Worm (Caenorhabditis elegans): ENCODE data around the gene K08H10.6.

DNA sequence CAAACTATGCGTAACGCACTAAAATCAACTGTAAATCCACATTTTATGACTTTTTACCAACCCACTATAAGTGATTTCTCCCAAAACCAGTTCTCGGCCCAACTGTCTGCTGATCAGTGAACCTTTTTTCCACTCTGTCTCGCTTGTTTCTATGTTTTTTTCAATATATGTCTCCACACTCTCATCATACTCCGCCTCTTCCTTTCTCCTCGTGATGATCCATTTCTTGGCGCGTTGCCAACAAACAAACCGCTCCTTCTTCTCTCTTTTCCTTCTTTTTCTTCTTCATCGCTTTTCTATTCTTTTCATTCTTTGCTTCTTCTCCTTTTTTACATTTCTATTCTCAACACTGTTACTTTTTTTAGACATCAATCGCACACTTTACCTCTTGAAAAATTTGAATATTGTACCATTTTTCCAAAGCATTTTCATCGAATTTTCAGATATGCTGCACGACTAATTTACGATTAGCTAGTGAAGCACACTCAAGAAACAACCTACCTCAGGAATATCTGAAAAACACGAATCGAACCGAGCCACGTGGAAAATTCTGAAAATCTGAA lies 47.6 kb upstream of the K08H10.6 start, which contains the start of gene T06E8.8:
- TF ChIP-seq fos-1 (tag; optimal IDR thresholded peaks at IDR 0.05) (no peak), dmd-6 (GFP tag; IDR thresholded peaks at IDR 0.05) (peak; percentile 66)
